Worm (Caenorhabditis elegans): ENCODE measurements around the gene fbxa-169.

DNA sequence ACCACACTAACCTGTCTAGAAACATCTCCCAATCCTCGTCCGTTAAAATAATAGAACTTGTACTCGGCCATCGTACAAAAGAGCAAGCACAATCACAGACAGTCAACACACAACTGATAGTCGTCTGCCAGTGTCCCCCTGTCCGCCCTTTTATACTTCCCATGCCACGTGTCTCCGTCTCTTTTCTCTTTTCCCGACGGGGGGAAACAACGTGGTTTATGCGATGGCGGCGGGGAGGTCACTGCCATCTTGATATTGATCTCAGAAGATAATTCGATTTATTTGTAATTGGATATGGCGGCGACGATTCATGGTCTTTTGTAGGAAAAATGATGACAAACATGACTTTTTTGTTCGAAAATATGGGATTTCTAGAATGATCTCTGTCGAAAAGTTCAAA is 38.7 kb upstream of the fbxa-169 start, which contains the start of gene gst-20:
- TF ChIP-seq nhr-237 (tag; optimal IDR thresholded peaks at IDR 0.05): no peak
- TF ChIP-seq hpl-2 (GFP tag; optimal IDR thresholded peaks at IDR 0.05): no peak
- no peak for TF ChIP-seq pqm-1 (tag; optimal IDR thresholded peaks at IDR 0.05)
- peak in 2 of 3 experiments; percentile 11 to 14 for TF ChIP-seq dpl-1 (GFP tag; optimal IDR thresholded peaks at IDR 0.05)

Measured in whole organism, L1 larva.